Worm (Caenorhabditis elegans): ENCODE results near the gene srb-16.
A peak's percentile ranks its signal among the peaks of the same experiment; 100 is the strongest.

The srb-16 gene

DNA sequence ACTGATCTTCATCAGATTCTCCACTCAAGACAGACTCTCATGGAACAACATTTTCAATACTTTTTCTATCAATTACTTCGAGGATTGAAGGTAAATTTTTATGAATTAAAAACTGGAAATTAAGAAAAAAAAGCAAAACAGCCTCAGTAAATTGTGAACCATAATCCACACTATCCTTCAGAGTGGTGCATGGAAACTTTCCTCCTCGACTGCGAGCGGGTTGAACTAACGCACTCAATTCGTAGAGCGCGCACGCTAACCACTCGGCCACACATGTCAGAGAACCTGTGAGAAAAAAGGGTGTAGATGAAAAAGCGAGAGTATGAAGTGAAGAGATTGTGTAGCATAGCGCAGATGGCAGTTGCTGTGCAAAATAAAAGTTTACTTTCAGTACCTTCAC is 45.7 kb downstream of the srb-16 start (continued):
- TF ChIP-seq mep-1 (tag; optimal IDR thresholded peaks at IDR 0.05) (peak; percentile 78), fkh-4 (tag; optimal IDR thresholded peaks at IDR 0.05; ENCODE audit: borderline replicate concordance) (no peak), lin-35 (GFP tag; optimal IDR thresholded peaks at IDR 0.05) (peak; percentile 60 to 82), jun-1 (tag; optimal IDR thresholded peaks at IDR 0.05) (peak; percentile 38), hlh-17 (GFP tag; optimal IDR thresholded peaks at IDR 0.05; ENCODE audit: borderline replicate concordance) (no peak), nhr-237 (tag; optimal IDR thresholded peaks at IDR 0.05) (no peak), nhr-77 (tag; optimal IDR thresholded peaks at IDR 0.05) (peak; percentile 68), tlp-1 (tag; optimal IDR thresholded peaks at IDR 0.05) (no peak), ceh-63 (GFP tag; optimal IDR thresholded peaks at IDR 0.05) (no peak), hpl-2 (GFP tag; optimal IDR thresholded peaks at IDR 0.05) (no peak), nhr-85 (tag) (peak; percentile 74), aly-2 (tag; optimal IDR thresholded peaks at IDR 0.05) (peak; percentile 78), sox-4 (tag; optimal IDR thresholded peaks at IDR 0.05) (peak; percentile 8), isw-1 (GFP tag; IDR thresholded peaks at IDR 0.05) (no peak), tbx-2 (tag; optimal IDR thresholded peaks at IDR 0.05) (peak; percentile 55), grh-1 (GFP tag; IDR thresholded peaks at IDR 0.05) (no peak), irx-1 (tag; optimal IDR thresholded peaks at IDR 0.05) (peak; percentile 5), ceh-90 (tag; optimal IDR thresholded peaks at IDR 0.05) (no peak), ceh-88 (GFP tag; IDR thresholded peaks at IDR 0.05) (peak; percentile 30; the same call in 1 of the 2 replicates), swsn-7 (tag; optimal IDR thresholded peaks at IDR 0.05) (peak; percentile 63), mab-9 (GFP tag; IDR thresholded peaks at IDR 0.05) (0 out of 2 replicates have a peak, but pooled peaks have one; percentile 38), ces-1 (GFP tag; optimal IDR thresholded peaks at IDR 0.05) (no peak), lin-39 (tag; optimal IDR thresholded peaks at IDR 0.05) (no peak), aha-1 (tag; optimal IDR thresholded peaks at IDR 0.05) (no peak), nhr-28 (tag; optimal IDR thresholded peaks at IDR 0.05) (no peak), nhr-12 (tag; optimal IDR thresholded peaks at IDR 0.05) (no peak), pag-3 (tag; optimal IDR thresholded peaks at IDR 0.05; ENCODE audit: borderline replicate concordance, insufficient read depth) (no peak), unc-30 (tag; optimal IDR thresholded peaks at IDR 0.05) (no peak), fkh-8 (tag; optimal IDR thresholded peaks at IDR 0.05) (peak; percentile 68), mdl-1 (tag; optimal IDR thresholded peaks at IDR 0.05) (peak in 1 of 2 experiments; percentile 66), dpl-1 (GFP tag; optimal IDR thresholded peaks at IDR 0.05) (peak in 2 of 3 experiments; percentile 57 to 68), ztf-11 (tag; optimal IDR thresholded peaks at IDR 0.05) (peak in 1 of 2 experiments; percentile 32), nhr-71 (tag; optimal IDR thresholded peaks at IDR 0.05) (peak; percentile 73), xbp-1 (tag; optimal IDR thresholded peaks at IDR 0.05) (peak; percentile 58), nhr-90 (tag; optimal IDR thresholded peaks at IDR 0.05; ENCODE audit: poor library complexity) (peak; percentile 78), C04F5.9 (tag; optimal IDR thresholded peaks at IDR 0.05) (no peak), egl-13 (tag; optimal IDR thresholded peaks at IDR 0.05) (no peak), C34B4.2 (tag; optimal IDR thresholded peaks at IDR 0.05) (no peak), pax-3 (tag; optimal IDR thresholded peaks at IDR 0.05) (peak; percentile 32), pqm-1 (tag; optimal IDR thresholded peaks at IDR 0.05) (no peak), elt-3 (tag; optimal IDR thresholded peaks at IDR 0.05) (peak in 3 of 6 experiments; percentile 15 to 50 (median 19)), zip-4 (GFP tag; optimal IDR thresholded peaks at IDR 0.05) (no peak), C16A3.4 (tag; optimal IDR thresholded peaks at IDR 0.05) (peak; percentile 86), snpc-4 (tag; optimal IDR thresholded peaks at IDR 0.05) (peak; percentile 37), nhr-19 (GFP tag; conservative IDR thresholded peaks at IDR 0.05) (peak; percentile 68), ets-5 (GFP tag; IDR thresholded peaks at IDR 0.05) (no peak), unc-86 (tag; optimal IDR thresholded peaks at IDR 0.05) (peak; percentile 41), egl-27 (tag; optimal IDR thresholded peaks at IDR 0.05) (peak in 1 of 2 experiments; percentile 31)

Data from whole organism, L1 larva.